Worm (Caenorhabditis elegans): ENCODE results near the gene F44F4.15.

DNA sequence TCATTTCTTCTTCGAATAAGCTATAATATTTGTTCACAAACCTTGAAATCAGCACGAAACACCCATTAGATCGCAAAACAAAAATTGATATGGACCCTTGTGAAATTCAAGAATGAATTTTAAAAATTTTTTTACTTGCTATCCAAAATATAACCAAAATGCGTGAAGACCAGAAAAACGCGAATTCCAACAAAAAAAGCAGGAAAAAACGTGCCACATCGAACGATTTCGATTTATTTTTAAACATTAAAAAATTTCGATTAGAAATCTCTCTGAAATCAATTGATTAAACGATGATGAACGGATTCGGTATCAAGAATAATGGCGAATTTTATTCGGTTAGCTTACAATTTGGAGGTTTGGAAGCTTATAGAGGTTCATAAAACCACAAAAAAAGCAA lies 32.9 kb downstream of the F44F4.15 start, which contains the start of the genes tceb-3 and gskl-1:
- TF ChIP-seq flt-1 (GFP tag; IDR thresholded peaks at IDR 0.05) (no peak), F13C5.2 (tag; optimal IDR thresholded peaks at IDR 0.05) (no peak), hmg-4 (GFP tag; optimal IDR thresholded peaks at IDR 0.05) (no peak), ama-1 (optimal IDR thresholded peaks at IDR 0.05) (no peak)
